Worm (Caenorhabditis elegans) whole organism, L1 larva: ENCODE results near the gene ubh-4.

ENCODE experiments used
- aly-2 ChIP-seq: fragments of 150-350 bp; optimal IDR thresholded peaks from 2 replicates; lab custom pipeline; 2014; ENCODE audit warnings: missing biosample characterization, missing genetic modification characterization
- ceh-63 ChIP-seq: fragments of 200-800 bp; sonication (Bioruptor generic); optimal IDR thresholded peaks from 2 replicates; lab custom pipeline; 2018; ENCODE audit warnings: mild to moderate bottlenecking, missing genetic modification characterization, missing compliant biosample characterization
- ceh-82 ChIP-seq, 3 experiments: fragments of 150-350 bp in 1 of 3; sonication (generic microtip) in 2 of 3; optimal IDR thresholded peaks; 2 replicates each; lab custom pipeline; 2014 to 2017; ENCODE audit warnings: missing biosample characterization in 3 of 3, missing genetic modification characterization in 3 of 3
- ces-1 ChIP-seq: fragments of 150-350 bp; optimal IDR thresholded peaks from 2 replicates; lab custom pipeline; 2014; ENCODE audit warnings: missing biosample characterization, missing genetic modification reagents, missing genetic modification characterization
- fkh-10 ChIP-seq: sonication (generic microtip); optimal IDR thresholded peaks from 2 replicates; lab custom pipeline; 2017; ENCODE audit warnings: missing biosample characterization, missing genetic modification reagents, missing genetic modification characterization
- lin-39 ChIP-seq: fragments of 150-350 bp; optimal IDR thresholded peaks from 2 replicates; lab custom pipeline; 2014; ENCODE audit warnings: missing biosample characterization, missing genetic modification reagents, missing genetic modification characterization
- mdl-1 ChIP-seq, 2 experiments: fragments of 150-350 bp; optimal IDR thresholded peaks; 2 replicates each; lab custom pipeline; 2014 to 2017; ENCODE audit warnings: missing biosample characterization in 2 of 2, missing genetic modification characterization in 2 of 2, inconsistent platforms in 1 of 2
- tbx-2 ChIP-seq: sonication (generic microtip); optimal IDR thresholded peaks from 2 replicates; lab custom pipeline; 2016; ENCODE audit warnings: missing genetic modification characterization, missing compliant biosample characterization
- zag-1 ChIP-seq: fragments of 150-350 bp; optimal IDR thresholded peaks from 2 replicates; lab custom pipeline; 2014; ENCODE audit warnings: missing biosample characterization, missing genetic modification characterization

- TF ChIP-seq ceh-82 (tag; optimal IDR thresholded peaks at IDR 0.05; lab: Kevin White, UChicago) (no peak), zag-1 (tag; lab: Kevin White, UChicago) (no peak), mdl-1 (tag; optimal IDR thresholded peaks at IDR 0.05; lab: Kevin White, UChicago) (no peak), fkh-10 (GFP tag; lab: Kevin White, UChicago) (no peak), tbx-2 (tag; lab: Kevin White, UChicago) (no peak), aly-2 (no peak), ceh-63 (GFP tag; lab: Kevin White, UChicago) (no peak), ces-1 (GFP tag; lab: Kevin White, UChicago) (no peak), lin-39 (tag; lab: Kevin White, UChicago) (no peak)
These were observed 33.8 kb upstream of the ubh-4 start, which contains the start of gene gpcp-2 for ce11 chrII:8073222-8073621.
